Fruit fly (Drosophila melanogaster) whole organism, wandering third instar larva: ENCODE data around the gene CG13829.
A peak's percentile ranks its signal among the peaks of the same experiment; 100 is the strongest.

Experiments
- Abd-B ChIP-seq: fragments of >200 bp; optimal IDR thresholded peaks from 2 replicates; lab custom pipeline; 2017; ENCODE audit warnings: missing biosample characterization, missing genetic modification characterization
- CG32264 ChIP-seq: fragments of 200-800 bp; sonication (Bioruptor generic); optimal IDR thresholded peaks from 2 replicates; lab custom pipeline; 2016; ENCODE audit warnings: missing biosample characterization, missing genetic modification characterization
- CrebA ChIP-seq: fragments of 200-800 bp; sonication (Bioruptor generic); optimal IDR thresholded peaks from 2 replicates; lab custom pipeline; 2016; ENCODE audit warnings: missing biosample characterization, mild to moderate bottlenecking, missing genetic modification characterization, borderline replicate concordance
- Dfd ChIP-seq: fragments of >200 bp; optimal IDR thresholded peaks from 2 replicates; lab custom pipeline; 2017; ENCODE audit warnings: missing biosample characterization, missing genetic modification characterization
- Dif ChIP-seq: fragments of 200-275, 200-300 bp; sonication (Bioruptor generic); optimal IDR thresholded peaks from 2 replicates; lab custom pipeline; 2018; ENCODE audit warnings: missing biosample characterization, missing genetic modification characterization; ENCODE audit not compliant: partially characterized antibody
- Hnf4 ChIP-seq: fragments of 200-800 bp; sonication (Bioruptor generic); optimal IDR thresholded peaks from 2 replicates; lab custom pipeline; 2016; ENCODE audit warnings: missing biosample characterization, mild to moderate bottlenecking, missing genetic modification characterization
- Hr83 ChIP-seq: fragments of 200-300 bp; sonication (Bioruptor generic); optimal IDR thresholded peaks from 2 replicates; lab custom pipeline; 2016; ENCODE audit warnings: missing biosample characterization, mild to moderate bottlenecking, missing genetic modification characterization, moderate library complexity; ENCODE audit not compliant: poor library complexity, severe bottlenecking
- Jra ChIP-seq: sonication (Bioruptor generic); optimal IDR thresholded peaks from 2 replicates; lab custom pipeline; 2016; ENCODE audit warnings: missing biosample characterization, missing genetic modification characterization
- Myc ChIP-seq: fragments of >200 bp; optimal IDR thresholded peaks from 2 replicates; lab custom pipeline; 2017
- N ChIP-seq: fragments of >200 bp; optimal IDR thresholded peaks from 2 replicates; lab custom pipeline; 2018; ENCODE audit warnings: missing biosample characterization, missing external identifiers, missing genetic modification characterization
- OdsH ChIP-seq: fragments of 200-800 bp; sonication (Bioruptor generic); optimal IDR thresholded peaks from 2 replicates; lab custom pipeline; 2016; ENCODE audit warnings: missing biosample characterization, mild to moderate bottlenecking, missing genetic modification characterization
- Rel ChIP-seq, 2 experiments: fragments of 200-800 bp; sonication (Bioruptor generic) in 1 of 2; optimal IDR thresholded peaks; 2 replicates in 1 of 2; 3 replicates in 1 of 2; lab custom pipeline; 2016 to 2019; ENCODE audit warnings: mild to moderate bottlenecking in 2 of 2, missing biosample characterization in 2 of 2, missing genetic modification characterization in 2 of 2, moderate library complexity in 1 of 2
- Sp1 ChIP-seq: fragments of 200-800 bp; sonication (Bioruptor generic); optimal IDR thresholded peaks from 3 replicates; lab custom pipeline; 2019; ENCODE audit warnings: missing biosample characterization, mild to moderate bottlenecking, missing genetic modification characterization, moderate library complexity
- br ChIP-seq: fragments of 200-800 bp; sonication (Bioruptor generic); optimal IDR thresholded peaks from 2 replicates; lab custom pipeline; 2016; ENCODE audit warnings: missing biosample characterization, missing genetic modification characterization
- dl ChIP-seq, 2 experiments: fragments of 175-275, 200-275 bp in 1 of 2; fragments of 200-275 bp in 1 of 2; sonication (Bioruptor generic); optimal IDR thresholded peaks; lab custom pipeline; 2018; ENCODE audit warnings: mild to moderate bottlenecking in 2 of 2, missing biosample characterization in 2 of 2, missing genetic modification characterization in 2 of 2, moderate library complexity in 2 of 2; ENCODE audit not compliant: partially characterized antibody in 2 of 2, insufficient read depth in 1 of 2
- dmrt93B ChIP-seq: fragments of 200-800 bp; sonication (Bioruptor generic); optimal IDR thresholded peaks from 2 replicates; lab custom pipeline; 2018; ENCODE audit warnings: missing biosample characterization, mild to moderate bottlenecking, missing genetic modification characterization
- dsf ChIP-seq: sonication (Bioruptor generic); optimal IDR thresholded peaks from 2 replicates; lab custom pipeline; 2016; ENCODE audit warnings: missing biosample characterization, missing genetic modification characterization, borderline replicate concordance
- ey ChIP-seq: fragments of 200-800 bp; sonication (Bioruptor generic); optimal IDR thresholded peaks from 2 replicates; lab custom pipeline; 2016; ENCODE audit warnings: missing biosample characterization, missing genetic modification characterization
- foxo ChIP-seq, 2 experiments: fragments of 200-800 bp; sonication (Bioruptor generic); optimal IDR thresholded peaks; 2 replicates in 1 of 2; 3 replicates in 1 of 2; lab custom pipeline; 2016 to 2017; ENCODE audit warnings: missing biosample characterization in 2 of 2, missing genetic modification characterization in 2 of 2
- h ChIP-seq: fragments of 200-800 bp; sonication (Bioruptor generic); optimal IDR thresholded peaks from 3 replicates; lab custom pipeline; 2016; ENCODE audit warnings: missing biosample characterization, mild to moderate bottlenecking, missing genetic modification characterization
- jim ChIP-seq: fragments of 175-275, 200-325 bp; sonication (Bioruptor generic); optimal IDR thresholded peaks from 2 replicates; lab custom pipeline; 2016; ENCODE audit warnings: missing biosample characterization, mild to moderate bottlenecking, missing genetic modification characterization
- lola ChIP-seq: fragments of >200 bp; optimal IDR thresholded peaks from 2 replicates; lab custom pipeline; 2017; ENCODE audit warnings: missing biosample characterization, missing genetic modification characterization
- psq ChIP-seq: fragments of 200-800 bp; sonication (Bioruptor generic); optimal IDR thresholded peaks from 3 replicates; lab custom pipeline; 2017; ENCODE audit warnings: missing biosample characterization, mild to moderate bottlenecking, missing genetic modification characterization, moderate library complexity
- rgr ChIP-seq: fragments of 200-800 bp; sonication (Bioruptor generic); optimal IDR thresholded peaks from 3 replicates; lab custom pipeline; 2016; ENCODE audit warnings: missing biosample characterization, mild to moderate bottlenecking, missing genetic modification characterization
- sv ChIP-seq: fragments of 200-800 bp; sonication (Bioruptor generic); optimal IDR thresholded peaks from 3 replicates; lab custom pipeline; 2016; ENCODE audit warnings: missing biosample characterization, missing genetic modification characterization
- usp ChIP-seq: fragments of >200 bp; optimal IDR thresholded peaks from 2 replicates; lab custom pipeline; 2017; ENCODE audit warnings: missing biosample characterization, missing genetic modification characterization
- woc ChIP-seq: sonication (Bioruptor generic); optimal IDR thresholded peaks from 2 replicates; lab custom pipeline; 2016; ENCODE audit warnings: missing biosample characterization, mild to moderate bottlenecking, missing genetic modification characterization

Gene CG13829

dm6 chr3R:23131341-23131884 is 29.7 kb downstream of the CG13829 start:
- TF ChIP-seq dsf (GFP tag; lab: Kevin White, UChicago) (no peak), sv (GFP tag; lab: Kevin White, UChicago) (no peak), rgr (no peak), lola (GFP tag; lab: Kevin White, UChicago) (no peak)
- TF ChIP-seq, all 38 proteins: peak for 0

DNA sequence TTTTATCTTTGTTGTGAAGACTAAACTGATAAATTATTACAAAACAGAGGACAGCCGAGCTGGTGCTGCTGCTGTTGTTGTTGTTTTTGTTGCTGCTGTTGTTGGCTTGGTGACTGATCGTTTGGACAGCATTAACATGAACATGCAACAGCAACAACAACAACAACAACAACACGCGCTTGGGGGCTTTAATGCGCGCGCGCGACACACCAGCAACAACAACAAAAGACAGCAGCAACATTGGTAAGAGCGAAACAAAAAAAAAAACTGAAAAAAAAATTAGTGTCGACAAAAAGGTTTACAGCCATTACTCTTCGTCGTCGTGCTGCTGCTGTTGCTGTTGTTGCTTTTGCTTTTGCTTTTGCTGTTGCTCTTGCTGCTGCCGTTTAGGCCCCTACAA is 30.3 kb downstream of the CG13829 start:
- TF ChIP-seq Dfd (peak; percentile 29), jim (GFP tag; lab: Kevin White, UChicago) (no peak)

dm6 chr3R:23130181-23130580 is 31.0 kb downstream of the CG13829 start:
- no peak for TF ChIP-seq br (GFP tag; lab: Kevin White, UChicago)
- no peak for TF ChIP-seq psq (GFP tag; lab: Kevin White, UChicago)
- TF ChIP-seq, all 38 proteins: peak for 0

dm6 chr3R:23129617-23130016 is 31.5 kb downstream of the CG13829 start:
- TF ChIP-seq lola (GFP tag; lab: Kevin White, UChicago), result no peak
- no peak for TF ChIP-seq dmrt93B (GFP tag; lab: Kevin White, UChicago)
- TF ChIP-seq foxo (GFP tag; optimal IDR thresholded peaks at IDR 0.05; lab: Kevin White, UChicago), result no peak
- no peak for TF ChIP-seq Myc (lab: Kevin White, UChicago)
- TF ChIP-seq Dif, result no peak
- no peak for TF ChIP-seq Abd-B (GFP tag; lab: Kevin White, UChicago)
- no peak for TF ChIP-seq CrebA (GFP tag; lab: Kevin White, UChicago)
- TF ChIP-seq N, result no peak
- no peak for TF ChIP-seq Rel (GFP tag; optimal IDR thresholded peaks at IDR 0.05; lab: Kevin White, UChicago)
- no peak for TF ChIP-seq Rel (tag; optimal IDR thresholded peaks at IDR 0.05; lab: Kevin White, UChicago)
- TF ChIP-seq br (GFP tag; lab: Kevin White, UChicago), result no peak
- no peak for TF ChIP-seq Jra (GFP tag; lab: Kevin White, UChicago)
- TF ChIP-seq Hr83, result no peak
- no peak for TF ChIP-seq woc (GFP tag; lab: Kevin White, UChicago)
- no peak for TF ChIP-seq CG32264 (GFP tag; lab: Kevin White, UChicago)
- no peak for TF ChIP-seq psq (GFP tag; lab: Kevin White, UChicago)
- no peak for TF ChIP-seq ey (GFP tag; lab: Kevin White, UChicago)

dm6 chr3R:23127796-23128195 is 33.3 kb downstream of the CG13829 start, which contains the start of gene CG31457:
Gene CG31457, minus strand, starts transcription at chr3R:23127981.
- TF ChIP-seq usp (GFP tag; lab: Kevin White, UChicago), result no peak
- TF ChIP-seq h (GFP tag; lab: Kevin White, UChicago), result peak; percentile 7
- TF ChIP-seq Rel (GFP tag; optimal IDR thresholded peaks at IDR 0.05; lab: Kevin White, UChicago), result no peak
- TF ChIP-seq Rel (tag; optimal IDR thresholded peaks at IDR 0.05; lab: Kevin White, UChicago), result peak; percentile 45
- TF ChIP-seq ey (GFP tag; lab: Kevin White, UChicago), result peak; percentile 10

DNA sequence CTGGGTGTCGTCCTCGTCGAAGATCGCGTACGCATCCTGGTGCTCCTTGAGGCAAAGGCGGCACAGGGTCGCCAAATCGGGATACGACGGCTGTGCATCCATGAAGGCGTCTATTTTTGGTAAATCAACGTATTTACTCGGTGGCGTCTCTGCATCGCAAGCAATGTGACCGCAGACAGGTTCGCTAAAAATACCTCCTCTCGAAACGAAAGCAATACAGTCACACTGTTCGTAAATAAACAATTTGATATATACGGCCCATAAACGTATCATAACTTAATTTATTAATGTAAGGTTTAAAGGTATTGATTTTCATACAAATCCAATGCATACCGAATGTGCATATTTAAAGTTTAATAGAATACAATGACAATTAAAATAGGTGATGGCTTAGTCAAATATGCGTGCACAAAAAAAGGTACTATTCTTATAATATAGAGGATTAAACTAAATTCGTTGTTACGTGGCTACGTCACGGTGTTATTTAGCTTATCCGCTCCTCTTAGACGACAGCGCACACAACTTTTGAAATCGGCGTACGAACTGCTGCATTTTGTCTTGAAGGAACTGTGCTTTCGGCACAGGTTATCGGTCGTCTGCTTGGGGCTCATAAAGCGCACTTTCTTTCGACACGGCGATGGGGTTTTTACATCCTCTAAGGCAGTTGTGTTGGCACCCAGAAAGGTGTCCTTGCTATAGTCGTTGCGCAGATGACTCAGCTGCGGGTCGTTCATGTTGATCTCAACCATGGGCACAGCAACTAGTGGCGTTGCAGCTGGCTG is 34.7 kb downstream of the CG13829 start, which contains the start of gene CG31365:
TSS of gene CG31365 (minus strand) at position 182 of the 782 bp plus-strand sequence.
- TF ChIP-seq Rel (GFP tag; optimal IDR thresholded peaks at IDR 0.05; lab: Kevin White, UChicago) (no peak), Rel (tag; optimal IDR thresholded peaks at IDR 0.05; lab: Kevin White, UChicago) (peak; percentile 52), Sp1 (GFP tag; lab: Kevin White, UChicago) (peak; percentile 47), rgr (peak; percentile 31), Hnf4 (GFP tag; lab: Kevin White, UChicago) (no peak)

DNA sequence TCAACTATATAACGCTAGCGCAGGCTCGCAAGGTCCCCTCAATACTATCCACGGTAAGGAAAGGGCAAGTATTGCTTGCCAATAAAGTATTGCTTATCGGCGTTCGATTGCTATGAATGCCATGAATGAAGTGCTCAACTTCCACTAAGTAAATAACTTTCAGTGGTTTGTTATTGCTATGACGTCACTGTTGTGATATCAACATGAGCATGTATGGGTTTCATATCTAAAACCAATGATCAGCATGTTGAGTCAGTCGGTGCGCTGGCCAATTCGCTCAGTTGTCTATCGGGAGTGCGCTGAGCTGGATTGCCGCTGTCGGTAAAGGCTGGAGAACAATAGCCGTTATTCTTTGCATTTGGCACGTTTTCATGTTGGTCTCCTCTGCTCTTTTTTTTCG is 40.2 kb downstream of the CG13829 start:
- TF ChIP-seq woc (GFP tag; lab: Kevin White, UChicago) (no peak), Sp1 (GFP tag; lab: Kevin White, UChicago) (no peak), h (GFP tag; lab: Kevin White, UChicago) (no peak), CrebA (GFP tag; lab: Kevin White, UChicago) (no peak), br (GFP tag; lab: Kevin White, UChicago) (no peak), OdsH (GFP tag; lab: Kevin White, UChicago) (no peak), jim (GFP tag; lab: Kevin White, UChicago) (no peak), dl (GFP tag; optimal IDR thresholded peaks at IDR 0.05; lab: Kevin White, UChicago; ENCODE audit: insufficient read depth in 1 of 2, partially characterized antibody in 2 of 2) (no peak), CG32264 (GFP tag; lab: Kevin White, UChicago) (no peak), Rel (GFP tag; optimal IDR thresholded peaks at IDR 0.05; lab: Kevin White, UChicago) (no peak), Rel (tag; optimal IDR thresholded peaks at IDR 0.05; lab: Kevin White, UChicago) (no peak), Hnf4 (GFP tag; lab: Kevin White, UChicago) (no peak)
